Worm (Caenorhabditis elegans) whole organism, mixed stage, embryonic: ENCODE results near the gene Y38E10A.35.

Experiments
- M03D4.4 ChIP-seq: sonication (generic microtip); optimal IDR thresholded peaks from 2 replicates; lab custom pipeline; 2017; ENCODE audit warnings: mild to moderate bottlenecking, missing genetic modification characterization, missing compliant biosample characterization
- bed-3 ChIP-seq: fragments of 200-800 bp; sonication (Bioruptor generic); optimal IDR thresholded peaks from 3 replicates; lab custom pipeline; 2018; ENCODE audit warnings: mild to moderate bottlenecking, missing genetic modification characterization, moderate library complexity, missing compliant biosample characterization
- ceh-39 ChIP-seq: fragments of 150-350 bp; optimal IDR thresholded peaks from 2 replicates; lab custom pipeline; 2014; ENCODE audit warnings: missing biosample characterization, missing genetic modification characterization
- ceh-43 ChIP-seq: fragments of 200-800 bp; sonication (Bioruptor generic); optimal IDR thresholded peaks from 2 replicates; lab custom pipeline; 2018; ENCODE audit warnings: mild to moderate bottlenecking, missing genetic modification characterization, moderate library complexity, missing compliant biosample characterization
- ceh-83 ChIP-seq: fragments of 200-800 bp; sonication (Bioruptor generic); optimal IDR thresholded peaks from 2 replicates; lab custom pipeline; 2018; ENCODE audit warnings: mild to moderate bottlenecking, missing genetic modification characterization, missing compliant biosample characterization
- ces-1 ChIP-seq: fragments of 150-350 bp; optimal IDR thresholded peaks from 2 replicates; lab custom pipeline; 2014; ENCODE audit warnings: missing biosample characterization, missing genetic modification reagents, missing genetic modification characterization
- cnd-1 ChIP-seq: fragments of 200-800 bp; sonication (Bioruptor generic); optimal IDR thresholded peaks from 2 replicates; lab custom pipeline; 2018; ENCODE audit warnings: mild to moderate bottlenecking, missing genetic modification characterization, missing compliant biosample characterization
- drap-1 ChIP-seq: fragments of 200-800 bp; sonication (Bioruptor generic); optimal IDR thresholded peaks from 3 replicates; lab custom pipeline; 2018; ENCODE audit warnings: mild to moderate bottlenecking, missing genetic modification characterization, missing compliant biosample characterization
- elt-1 ChIP-seq: sonication (generic microtip); optimal IDR thresholded peaks from 2 replicates; lab custom pipeline; 2017; ENCODE audit warnings: missing genetic modification characterization, mild to moderate bottlenecking, missing compliant biosample characterization, antibody characterized with exemption, moderate library complexity, borderline replicate concordance; ENCODE audit not compliant: insufficient read depth
- elt-3 ChIP-seq: fragments of 150-350 bp; optimal IDR thresholded peaks from 2 replicates; lab custom pipeline; 2014; ENCODE audit warnings: missing biosample characterization, missing genetic modification characterization
- flh-1 ChIP-seq: fragments of 200-800 bp; sonication (Bioruptor generic); optimal IDR thresholded peaks from 2 replicates; lab custom pipeline; 2018; ENCODE audit warnings: mild to moderate bottlenecking, missing genetic modification characterization, moderate library complexity, missing compliant biosample characterization
- hlh-1 ChIP-seq: fragments of 150-350 bp; optimal IDR thresholded peaks from 2 replicates; lab custom pipeline; 2014; ENCODE audit warnings: missing biosample characterization, missing genetic modification reagents, missing genetic modification characterization
- lin-13 ChIP-seq: fragments of 150-350 bp; optimal IDR thresholded peaks from 2 replicates; lab custom pipeline; 2014; ENCODE audit warnings: missing biosample characterization, missing genetic modification characterization
- lsy-2 ChIP-seq: fragments of 150-350 bp; optimal IDR thresholded peaks from 2 replicates; lab custom pipeline; 2014; ENCODE audit warnings: missing biosample characterization, missing genetic modification characterization
- mab-5 ChIP-seq: fragments of 150-350 bp; optimal IDR thresholded peaks from 2 replicates; lab custom pipeline; 2014; ENCODE audit warnings: missing biosample characterization, missing genetic modification characterization
- mep-1 ChIP-seq: fragments of 150-350 bp; optimal IDR thresholded peaks from 2 replicates; lab custom pipeline; 2017; ENCODE audit warnings: missing biosample characterization, missing genetic modification reagents, missing genetic modification characterization, inconsistent platforms
- mls-2 ChIP-seq: sonication (generic microtip); optimal IDR thresholded peaks from 2 replicates; lab custom pipeline; 2016; ENCODE audit warnings: mild to moderate bottlenecking, missing genetic modification characterization, moderate library complexity, missing compliant biosample characterization
- nhr-12 ChIP-seq: fragments of 150-350 bp; optimal IDR thresholded peaks from 2 replicates; lab custom pipeline; 2014; ENCODE audit warnings: missing biosample characterization, missing genetic modification characterization
- nhr-2 ChIP-seq: fragments of 150-350 bp; optimal IDR thresholded peaks from 2 replicates; lab custom pipeline; 2014; ENCODE audit warnings: missing biosample characterization, missing genetic modification characterization
- nhr-237 ChIP-seq: fragments of 150-350 bp; optimal IDR thresholded peaks from 2 replicates; lab custom pipeline; 2014; ENCODE audit warnings: missing biosample characterization, missing genetic modification characterization
- nhr-28 ChIP-seq: fragments of 150-350 bp; optimal IDR thresholded peaks from 2 replicates; lab custom pipeline; 2014; ENCODE audit warnings: missing biosample characterization, missing genetic modification characterization
- nhr-76 ChIP-seq: sonication (generic microtip); optimal IDR thresholded peaks from 2 replicates; lab custom pipeline; 2017; ENCODE audit warnings: missing biosample characterization, missing genetic modification characterization
- snpc-4 ChIP-seq: fragments of 150-350 bp; optimal IDR thresholded peaks from 2 replicates; lab custom pipeline; 2014; ENCODE audit warnings: missing biosample characterization, missing genetic modification characterization
- sptf-1 ChIP-seq: sonication (generic microtip); optimal IDR thresholded peaks from 2 replicates; lab custom pipeline; 2017; ENCODE audit warnings: mild to moderate bottlenecking, missing genetic modification characterization, moderate library complexity, missing compliant biosample characterization
- unc-120 ChIP-seq: sonication (generic microtip); optimal IDR thresholded peaks from 2 replicates; lab custom pipeline; 2017; ENCODE audit warnings: missing genetic modification characterization, missing compliant biosample characterization; ENCODE audit not compliant: poor library complexity, severe bottlenecking
- unc-39 ChIP-seq: fragments of 150-350 bp; optimal IDR thresholded peaks from 2 replicates; lab custom pipeline; 2014; ENCODE audit warnings: missing biosample characterization, missing genetic modification characterization
- unc-62 ChIP-seq: fragments of 150-350 bp; optimal IDR thresholded peaks from 2 replicates; lab custom pipeline; 2014; ENCODE audit warnings: missing biosample characterization, missing genetic modification reagents, missing genetic modification characterization
- zip-8 ChIP-seq: fragments of 150-350 bp; optimal IDR thresholded peaks from 2 replicates; lab custom pipeline; 2014; ENCODE audit warnings: missing biosample characterization, missing genetic modification characterization
- ztf-11 ChIP-seq: fragments of 150-350 bp; optimal IDR thresholded peaks from 2 replicates; lab custom pipeline; 2014; ENCODE audit warnings: missing biosample characterization, missing genetic modification characterization

Gene Y38E10A.35

ce11 chrII:12555579-12555978 is 17.1 kb downstream of the Y38E10A.35 start, which contains the start of gene F49C5.11:
Gene F49C5.11, plus strand, starts transcription at chrII:12555879.
- TF ChIP-seq zip-8 (tag; lab: Kevin White, UChicago) (no peak), ces-1 (GFP tag; lab: Kevin White, UChicago) (no peak), mab-5 (tag; lab: Kevin White, UChicago) (no peak), M03D4.4 (no peak), bed-3 (GFP tag; lab: Kevin White, UChicago) (no peak), elt-3 (no peak), elt-1 (tag; lab: Kevin White, UChicago) (no peak), nhr-12 (tag; lab: Kevin White, UChicago) (no peak), ceh-83 (GFP tag; lab: Kevin White, UChicago) (no peak), cnd-1 (tag; lab: Kevin White, UChicago) (no peak), ztf-11 (tag; lab: Kevin White, UChicago) (no peak), snpc-4 (no peak), unc-39 (tag; lab: Kevin White, UChicago) (no peak), mep-1 (no peak), sptf-1 (tag; lab: Kevin White, UChicago) (no peak), ceh-43 (GFP tag; lab: Kevin White, UChicago) (no peak)

DNA sequence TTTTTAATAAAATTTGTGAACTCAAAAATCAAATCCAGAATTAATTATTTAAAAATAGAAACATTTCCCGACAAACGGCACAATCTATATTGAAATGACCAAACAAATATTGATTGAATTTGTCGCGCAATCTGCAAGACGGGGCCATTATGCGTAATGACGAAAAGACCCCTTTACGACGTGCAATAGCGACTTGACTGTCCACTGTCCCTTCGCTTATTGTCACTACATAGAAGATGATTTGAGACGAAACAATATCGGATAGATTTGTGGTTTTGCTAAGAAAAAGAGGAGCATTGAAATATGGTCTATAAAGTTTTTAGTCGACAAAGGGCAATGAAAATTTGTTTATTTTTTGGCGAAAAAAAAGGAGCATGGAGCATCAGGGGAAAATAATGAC is 21.7 kb downstream of the Y38E10A.35 start:
- no peak for TF ChIP-seq drap-1 (GFP tag; lab: Kevin White, UChicago)
- TF ChIP-seq unc-39 (tag; lab: Kevin White, UChicago) = no peak
- no peak for TF ChIP-seq M03D4.4
- no peak for TF ChIP-seq elt-1 (tag; lab: Kevin White, UChicago)
- no peak for TF ChIP-seq flh-1
- TF ChIP-seq nhr-237 (tag; lab: Kevin White, UChicago) = no peak
- no peak for TF ChIP-seq sptf-1 (tag; lab: Kevin White, UChicago)
- no peak for TF ChIP-seq nhr-28 (tag; lab: Kevin White, UChicago)
- no peak for TF ChIP-seq snpc-4
- no peak for TF ChIP-seq lin-13 (tag; lab: Kevin White, UChicago)
- no peak for TF ChIP-seq unc-120 (tag; lab: Kevin White, UChicago)
- TF ChIP-seq nhr-12 (tag; lab: Kevin White, UChicago) = no peak
- no peak for TF ChIP-seq ces-1 (GFP tag; lab: Kevin White, UChicago)
- no peak for TF ChIP-seq mep-1
- no peak for TF ChIP-seq mls-2 (tag; lab: Kevin White, UChicago)
- no peak for TF ChIP-seq unc-62 (GFP tag; lab: Kevin White, UChicago)
- no peak for TF ChIP-seq nhr-76 (tag; lab: Kevin White, UChicago)
- TF ChIP-seq lsy-2 (tag; lab: Kevin White, UChicago) = no peak
- no peak for TF ChIP-seq nhr-2 (tag; lab: Kevin White, UChicago)
- TF ChIP-seq ceh-43 (GFP tag; lab: Kevin White, UChicago) = no peak

ce11 chrII:12549613-12550012 is 23.0 kb downstream of the Y38E10A.35 start:
- TF ChIP-seq cnd-1 (tag; lab: Kevin White, UChicago) = no peak

DNA sequence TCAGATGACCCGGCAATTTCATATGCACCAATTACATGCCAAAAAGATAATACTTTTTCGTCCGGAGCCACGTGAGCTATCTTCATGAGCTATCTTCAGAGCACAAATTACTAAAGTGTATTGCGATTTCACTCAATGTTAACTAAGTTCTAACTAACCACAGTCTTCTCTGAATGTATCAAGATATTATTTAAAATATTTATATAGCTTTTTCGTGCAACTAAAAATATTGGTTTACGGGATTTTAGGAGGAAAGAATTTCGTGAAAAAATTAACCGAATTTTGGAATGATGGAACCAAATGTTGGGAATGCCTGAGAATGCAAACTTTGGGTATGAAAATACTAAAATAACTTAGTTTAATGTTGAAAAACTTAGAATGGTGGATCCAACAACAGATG is 25.1 kb downstream of the Y38E10A.35 start, which contains the start of gene F49C5.16:
TSS of gene F49C5.16 (plus strand) at position 301 of the 400 bp plus-strand sequence.
- TF ChIP-seq hlh-1 (no peak), drap-1 (GFP tag; lab: Kevin White, UChicago) (no peak)

ce11 chrII:12546413-12546812 is 26.2 kb downstream of the Y38E10A.35 start, which contains the start of the genes F49C5.5 and F49C5.10:
Gene F49C5.5, minus strand, starts transcription at chrII:12546513.
Gene F49C5.10, plus strand, starts transcription at chrII:12546756.
- TF ChIP-seq lsy-2 (tag; lab: Kevin White, UChicago) (no peak), nhr-76 (tag; lab: Kevin White, UChicago) (no peak), ceh-83 (GFP tag; lab: Kevin White, UChicago) (no peak), lin-13 (tag; lab: Kevin White, UChicago) (no peak), snpc-4 (no peak), hlh-1 (no peak), nhr-12 (tag; lab: Kevin White, UChicago) (no peak), drap-1 (GFP tag; lab: Kevin White, UChicago) (no peak), ceh-43 (GFP tag; lab: Kevin White, UChicago) (no peak), ceh-39 (no peak), sptf-1 (tag; lab: Kevin White, UChicago) (no peak), unc-39 (tag; lab: Kevin White, UChicago) (no peak)
- TF ChIP-seq, all 35 proteins: peak for 0
